Fruit fly (Drosophila melanogaster) whole organism: ENCODE results near the gene CG7054.

Experiments
- Dll ChIP-seq: fragments of >200 bp; optimal IDR thresholded peaks from 2 replicates; lab custom pipeline; 2017
- EcR ChIP-seq, 2 experiments: fragments of >200 bp; optimal IDR thresholded peaks; 2 replicates each; lab custom pipeline; 2017; ENCODE audit warnings: missing biosample characterization in 2 of 2, missing genetic modification characterization in 2 of 2, missing genetic modification reagents in 2 of 2
- pan ChIP-seq: fragments of >200 bp; optimal IDR thresholded peaks from 2 replicates; lab custom pipeline; 2017
- psq ChIP-seq: fragments of >200 bp; optimal IDR thresholded peaks from 2 replicates; lab custom pipeline; 2017

DNA sequence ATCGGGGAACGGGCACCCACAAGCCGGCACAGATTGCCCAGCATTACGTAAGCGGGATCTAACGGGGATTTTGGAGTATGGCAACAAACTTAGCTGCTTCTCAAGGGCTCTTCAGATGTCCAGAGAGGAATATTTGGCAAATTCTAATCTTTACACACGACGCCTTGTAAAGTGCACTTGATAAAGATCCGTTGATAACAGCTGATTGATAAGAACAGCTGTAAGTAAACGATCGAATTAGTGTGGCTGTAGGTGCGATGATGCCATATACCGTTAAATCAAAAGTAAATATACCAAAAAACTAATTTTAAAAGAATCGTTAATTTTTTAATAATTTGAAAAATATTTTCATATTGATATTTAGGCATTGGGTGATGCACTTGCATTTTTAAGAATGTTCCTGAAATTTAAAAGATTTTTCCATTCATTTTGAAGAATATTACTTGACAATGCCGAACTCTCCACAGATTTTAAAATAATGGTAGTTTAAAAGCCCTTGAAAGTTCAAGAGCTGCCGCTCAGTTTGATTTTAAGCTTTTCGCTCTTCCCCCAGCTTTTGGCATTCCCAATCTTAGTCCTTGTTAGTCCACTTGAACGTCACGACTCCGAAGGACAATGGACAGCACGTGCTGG lies 3.3 kb downstream of the CG7054 start, which contains the start of the genes CG5377 and Nrx-1:
- TF ChIP-seq pan (lab: Kevin White, UChicago) (no peak), psq (lab: Kevin White, UChicago) (no peak), EcR (GFP tag; optimal IDR thresholded peaks at IDR 0.05; lab: Kevin White, UChicago) (no peak), Dll (lab: Kevin White, UChicago) (no peak)
